Fruit fly (Drosophila melanogaster): ENCODE results near the gene Wnt10.

The Wnt10 gene

dm6 chr2L:7420305-7421287 lies 57.4 kb downstream of the Wnt10 start (continued):
- TF ChIP-seq CG7928 (GFP tag; optimal IDR thresholded peaks at IDR 0.05): no peak
- TF ChIP-seq caup (GFP tag; optimal IDR thresholded peaks at IDR 0.05; ENCODE audit: severe bottlenecking): peak; percentile 71
- TF ChIP-seq Asciz (GFP tag; optimal IDR thresholded peaks at IDR 0.05): no peak
- peak; percentile 47 for TF ChIP-seq CrebB (tag; optimal IDR thresholded peaks at IDR 0.05)
- TF ChIP-seq grau (tag; optimal IDR thresholded peaks at IDR 0.05): peak; percentile 75
- TF ChIP-seq Mad (GFP tag; optimal IDR thresholded peaks at IDR 0.05): no peak
- TF ChIP-seq CG12769 (tag; optimal IDR thresholded peaks at IDR 0.05): peak; percentile 86
- peak; percentile 32 for TF ChIP-seq BtbVII (GFP tag; optimal IDR thresholded peaks at IDR 0.05)
- peak; percentile 71 for TF ChIP-seq Drgx (GFP tag; IDR thresholded peaks at IDR 0.05)
- no peak for TF ChIP-seq tna (GFP tag; IDR thresholded peaks at IDR 0.05; ENCODE audit: partially characterized antibody)
- TF ChIP-seq CG17912 (GFP tag; optimal IDR thresholded peaks at IDR 0.05): no peak
- no peak for TF ChIP-seq CG3726 (GFP tag; IDR thresholded peaks at IDR 0.05)
- no peak for TF ChIP-seq CG13123 (GFP tag; optimal IDR thresholded peaks at IDR 0.05)
- TF ChIP-seq NFAT (GFP tag; IDR thresholded peaks at IDR 0.05): peak; percentile 65
- TF ChIP-seq HmgZ (tag; optimal IDR thresholded peaks at IDR 0.05): peak; percentile 69
- TF ChIP-seq CG6272 (GFP tag; IDR thresholded peaks at IDR 0.05): peak; percentile 67
- TF ChIP-seq dysf (GFP tag; IDR thresholded peaks at IDR 0.05): peak; percentile 84
- peak; percentile 63 for TF ChIP-seq tgo (GFP tag; IDR thresholded peaks at IDR 0.05)
- TF ChIP-seq CG18764 (GFP tag; optimal IDR thresholded peaks at IDR 0.05): no peak
- no peak for TF ChIP-seq CG5245 (GFP tag; optimal IDR thresholded peaks at IDR 0.05)
- TF ChIP-seq CG2712 (tag; optimal IDR thresholded peaks at IDR 0.05): peak; percentile 19
- TF ChIP-seq Doc3 (GFP tag; IDR thresholded peaks at IDR 0.05; ENCODE audit: partially characterized antibody): no peak
- no peak; the same call in 1 of the 2 replicates for TF ChIP-seq CG4730 (GFP tag; IDR thresholded peaks at IDR 0.05)
- no peak for TF ChIP-seq MESR4 (GFP tag; optimal IDR thresholded peaks at IDR 0.05)
- TF ChIP-seq ci (GFP tag; IDR thresholded peaks at IDR 0.05): peak; percentile 81
- peak; percentile 82 for TF ChIP-seq ranshi (GFP tag; IDR thresholded peaks at IDR 0.05)
- no peak for TF ChIP-seq peb (GFP tag; IDR thresholded peaks at IDR 0.05)
- peak; percentile 50 for TF ChIP-seq CG9817 (tag; optimal IDR thresholded peaks at IDR 0.05)
- TF ChIP-seq CG18476 (GFP tag; optimal IDR thresholded peaks at IDR 0.05): no peak
- peak; percentile 55 for TF ChIP-seq vfl (GFP tag; optimal IDR thresholded peaks at IDR 0.05)
- no peak for TF ChIP-seq oc (tag; optimal IDR thresholded peaks at IDR 0.05)
- no peak for TF ChIP-seq crc (GFP tag; optimal IDR thresholded peaks at IDR 0.05)
- TF ChIP-seq dati (GFP tag; IDR thresholded peaks at IDR 0.05): peak; percentile 44; the same call in 1 of the 2 replicates
- peak; percentile 52 for TF ChIP-seq CG6813 (GFP tag; optimal IDR thresholded peaks at IDR 0.05)
- TF ChIP-seq ATbp (GFP tag; optimal IDR thresholded peaks at IDR 0.05): peak; percentile 57
- TF ChIP-seq MBD-R2 (GFP tag; IDR thresholded peaks at IDR 0.05): peak; percentile 42; the same call in 1 of the 2 replicates
- TF ChIP-seq sqz (GFP tag; optimal IDR thresholded peaks at IDR 0.05): no peak
- peak; percentile 61 for TF ChIP-seq CG14050 (GFP tag; IDR thresholded peaks at IDR 0.05)
- TF ChIP-seq CG5180 (GFP tag; optimal IDR thresholded peaks at IDR 0.05): no peak
- no peak for TF ChIP-seq CG12299 (tag; optimal IDR thresholded peaks at IDR 0.05)
- TF ChIP-seq cato (GFP tag; optimal IDR thresholded peaks at IDR 0.05; ENCODE audit: borderline replicate concordance): peak; percentile 42
- TF ChIP-seq CG11504 (tag; optimal IDR thresholded peaks at IDR 0.05): peak; percentile 60
- no peak for TF ChIP-seq CG33557 (GFP tag; optimal IDR thresholded peaks at IDR 0.05)
- peak; percentile 55; the same call in 2 of the 3 replicates for TF ChIP-seq Mrtf (GFP tag; IDR thresholded peaks at IDR 0.05)
- TF ChIP-seq CG8281 (tag; optimal IDR thresholded peaks at IDR 0.05): no peak
- peak; percentile 54; the same call in 2 of the 3 replicates for TF ChIP-seq Aef1 (GFP tag; IDR thresholded peaks at IDR 0.05)
- TF ChIP-seq TFAM (GFP tag; optimal IDR thresholded peaks at IDR 0.05): no peak
- no peak for TF ChIP-seq ham (GFP tag; IDR thresholded peaks at IDR 0.05)
